Fruit fly (Drosophila melanogaster) whole organism, prepupa: ENCODE results near the gene Bfc.

Experiments used
- Blimp-1 ChIP-seq: fragments of 200-800 bp; sonication (Bioruptor generic); optimal IDR thresholded peaks from 3 replicates; lab custom pipeline; 2017; ENCODE audit warnings: missing biosample characterization, missing genetic modification characterization, mild to moderate bottlenecking, moderate library complexity, missing genetic modification reagents
- CG10631 ChIP-seq: fragments of 200-800 bp; sonication (Bioruptor generic); optimal IDR thresholded peaks from 2 replicates; lab custom pipeline; 2016; ENCODE audit warnings: missing biosample characterization, missing genetic modification characterization
- CG11762 ChIP-seq: fragments of 200-800 bp; sonication (Bioruptor generic); optimal IDR thresholded peaks from 3 replicates; lab custom pipeline; 2016; ENCODE audit warnings: missing biosample characterization, missing genetic modification characterization; ENCODE audit not compliant: insufficient read depth
- CG11902 ChIP-seq: fragments of 200-800 bp; sonication (Bioruptor generic); optimal IDR thresholded peaks from 3 replicates; lab custom pipeline; 2016; ENCODE audit warnings: missing biosample characterization, missing genetic modification characterization
- CG16779 ChIP-seq: fragments of 200-800 bp; sonication (Bioruptor generic); optimal IDR thresholded peaks from 3 replicates; lab custom pipeline; 2017; ENCODE audit warnings: missing biosample characterization, mild to moderate bottlenecking, missing genetic modification characterization
- CG3919 ChIP-seq: fragments of 200-800 bp; sonication (Bioruptor generic); optimal IDR thresholded peaks from 3 replicates; lab custom pipeline; 2016; ENCODE audit warnings: missing biosample characterization, missing genetic modification characterization
- CG4318 ChIP-seq: fragments of 200-800 bp; sonication (Bioruptor generic); optimal IDR thresholded peaks from 3 replicates; lab custom pipeline; 2017; ENCODE audit warnings: missing biosample characterization, mild to moderate bottlenecking, missing genetic modification characterization
- CG6163 ChIP-seq: fragments of 200-800 bp; sonication (Bioruptor generic); IDR thresholded peaks from 3 replicates; pipeline ENCODE4 v1.3.6; 2022; ENCODE audit warnings: missing biosample characterization, missing genetic modification characterization
- CG6854 ChIP-seq: fragments of 200-800 bp; sonication (Bioruptor generic); optimal IDR thresholded peaks from 2 replicates; lab custom pipeline; 2017; ENCODE audit warnings: missing biosample characterization, mild to moderate bottlenecking, missing genetic modification characterization
- CG7368 ChIP-seq: fragments of 200-800 bp; sonication (Bioruptor generic); optimal IDR thresholded peaks from 3 replicates; lab custom pipeline; 2016; ENCODE audit warnings: missing biosample characterization, missing genetic modification characterization
- CG8119 ChIP-seq: fragments of 200-800 bp; sonication (Bioruptor generic); IDR thresholded peaks from 3 replicates; pipeline ENCODE4 v1.3.6; 2022; ENCODE audit warnings: missing biosample characterization, missing genetic modification characterization
- CG8632 ChIP-seq: fragments of 200-800 bp; sonication (Bioruptor generic); optimal IDR thresholded peaks from 3 replicates; lab custom pipeline; 2016; ENCODE audit warnings: missing biosample characterization, missing genetic modification characterization
- CG9139 ChIP-seq: fragments of 200-800 bp; sonication (Bioruptor generic); optimal IDR thresholded peaks from 3 replicates; lab custom pipeline; 2017; ENCODE audit warnings: missing biosample characterization, mild to moderate bottlenecking, missing genetic modification characterization
- Eip75B ChIP-seq: fragments of 200-800 bp; sonication (Bioruptor generic); optimal IDR thresholded peaks from 3 replicates; lab custom pipeline; 2016; ENCODE audit warnings: missing biosample characterization, missing genetic modification characterization
- Gug ChIP-seq: fragments of 200-800 bp; sonication (Bioruptor generic); IDR thresholded peaks from 2 replicates; pipeline ENCODE4 v1.3.6; 2022; ENCODE audit warnings: missing biosample characterization, missing genetic modification characterization
- Hr38 ChIP-seq: sonication (Bioruptor generic); optimal IDR thresholded peaks from 2 replicates; lab custom pipeline; 2016; ENCODE audit warnings: missing biosample characterization, missing genetic modification characterization
- Hr39 ChIP-seq: fragments of 200-800 bp; sonication (Bioruptor generic); optimal IDR thresholded peaks from 2 replicates; lab custom pipeline; 2016; ENCODE audit warnings: missing biosample characterization, missing genetic modification characterization
- OdsH ChIP-seq: fragments of 200-800 bp; sonication (Bioruptor generic); optimal IDR thresholded peaks from 3 replicates; lab custom pipeline; 2016; ENCODE audit warnings: missing biosample characterization, missing genetic modification characterization
- Sox14 ChIP-seq: fragments of 200-800 bp; sonication (Bioruptor generic); optimal IDR thresholded peaks from 3 replicates; lab custom pipeline; 2016; ENCODE audit warnings: missing biosample characterization, missing genetic modification characterization
- Sox15 ChIP-seq: fragments of 200-800 bp; sonication (Bioruptor generic); optimal IDR thresholded peaks from 3 replicates; lab custom pipeline; 2016; ENCODE audit warnings: missing biosample characterization, missing genetic modification characterization
- achi ChIP-seq: fragments of 200-800 bp; sonication (Bioruptor generic); optimal IDR thresholded peaks from 3 replicates; lab custom pipeline; 2016; ENCODE audit warnings: missing biosample characterization, missing genetic modification characterization
- acj6 ChIP-seq: fragments of 200-800 bp; sonication (Bioruptor generic); optimal IDR thresholded peaks from 3 replicates; lab custom pipeline; 2016; ENCODE audit warnings: missing biosample characterization, missing genetic modification characterization
- cyc ChIP-seq: fragments of 200-800 bp; sonication (Bioruptor generic); optimal IDR thresholded peaks from 3 replicates; lab custom pipeline; 2016; ENCODE audit warnings: missing biosample characterization, missing genetic modification characterization
- dsx ChIP-seq: fragments of 200-800 bp; optimal IDR thresholded peaks from 3 replicates; lab custom pipeline; 2019; ENCODE audit warnings: missing biosample characterization, mild to moderate bottlenecking, missing genetic modification characterization, moderate library complexity; ENCODE audit not compliant: poor library complexity, severe bottlenecking
- fd85E ChIP-seq: fragments of 200-800 bp; sonication (Bioruptor generic); optimal IDR thresholded peaks from 3 replicates; lab custom pipeline; 2016; ENCODE audit warnings: missing biosample characterization, missing genetic modification characterization
- fkh ChIP-seq: fragments of 200-800 bp; sonication (Bioruptor generic); optimal IDR thresholded peaks from 3 replicates; lab custom pipeline; 2017; ENCODE audit warnings: missing biosample characterization, mild to moderate bottlenecking, missing genetic modification characterization, moderate library complexity
- net ChIP-seq: fragments of 200-800 bp; sonication (Bioruptor generic); optimal IDR thresholded peaks from 3 replicates; lab custom pipeline; 2016; ENCODE audit warnings: missing biosample characterization, missing genetic modification characterization
- salr ChIP-seq, 2 experiments: fragments of 200-800 bp; sonication (Bioruptor generic); optimal IDR thresholded peaks; 3 replicates each; lab custom pipeline; 2016 to 2018; ENCODE audit warnings: missing biosample characterization in 2 of 2, missing genetic modification characterization in 2 of 2, mild to moderate bottlenecking in 1 of 2
- spab ChIP-seq: fragments of 200-800 bp; sonication (Bioruptor generic); optimal IDR thresholded peaks from 2 replicates; lab custom pipeline; 2017; ENCODE audit warnings: missing biosample characterization, mild to moderate bottlenecking, missing genetic modification characterization, missing genetic modification reagents
- ss ChIP-seq, 2 experiments: fragments of 200-800 bp; sonication (Bioruptor generic); optimal IDR thresholded peaks; 2 replicates in 1 of 2; 3 replicates in 1 of 2; lab custom pipeline; 2017 to 2018; ENCODE audit warnings: mild to moderate bottlenecking in 2 of 2, missing biosample characterization in 2 of 2, missing genetic modification characterization in 2 of 2, moderate library complexity in 1 of 2
- svp ChIP-seq: fragments of 200-800 bp; sonication (Bioruptor generic); peaks from one replicate; lab custom pipeline; 2016; ENCODE audit warnings: missing biosample characterization, missing genetic modification characterization
- topi ChIP-seq: fragments of 200-800 bp; sonication (Bioruptor generic); optimal IDR thresholded peaks from 3 replicates; lab custom pipeline; 2016; ENCODE audit warnings: missing biosample characterization, missing genetic modification characterization
- vri ChIP-seq: fragments of 200-800 bp; sonication (Bioruptor generic); optimal IDR thresholded peaks from 3 replicates; lab custom pipeline; 2016; ENCODE audit warnings: missing biosample characterization, mild to moderate bottlenecking, missing genetic modification characterization

The Bfc gene

DNA sequence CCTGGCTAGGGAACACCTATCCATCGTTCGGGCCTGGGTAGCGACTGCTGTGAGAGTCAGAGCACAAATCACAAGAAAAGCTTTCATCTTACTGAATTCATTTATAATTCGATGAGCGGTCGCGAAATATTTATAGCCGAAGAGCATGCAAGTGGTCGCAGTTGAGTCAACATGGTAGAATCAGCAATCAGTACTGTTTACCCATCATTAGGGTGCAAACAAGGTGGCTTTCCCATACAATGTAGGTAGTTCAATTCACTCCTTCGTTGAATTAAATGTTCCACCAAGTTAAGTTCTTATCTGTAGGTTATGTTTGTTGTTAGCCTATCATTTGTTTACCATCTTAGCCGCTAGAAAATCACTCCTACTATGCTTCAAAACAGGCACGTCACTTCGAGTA is 31.9 kb upstream of the Bfc start, which contains the start of gene LysP:
Gene LysP, minus strand, starts transcription at position 101 of the 400 bp plus-strand sequence.
- TF ChIP-seq svp (GFP tag; lab: Kevin White, UChicago) (peak; percentile 32), acj6 (no peak), Sox15 (GFP tag; lab: Kevin White, UChicago) (no peak)
- TF ChIP-seq, all 60 proteins: peak for 1

DNA sequence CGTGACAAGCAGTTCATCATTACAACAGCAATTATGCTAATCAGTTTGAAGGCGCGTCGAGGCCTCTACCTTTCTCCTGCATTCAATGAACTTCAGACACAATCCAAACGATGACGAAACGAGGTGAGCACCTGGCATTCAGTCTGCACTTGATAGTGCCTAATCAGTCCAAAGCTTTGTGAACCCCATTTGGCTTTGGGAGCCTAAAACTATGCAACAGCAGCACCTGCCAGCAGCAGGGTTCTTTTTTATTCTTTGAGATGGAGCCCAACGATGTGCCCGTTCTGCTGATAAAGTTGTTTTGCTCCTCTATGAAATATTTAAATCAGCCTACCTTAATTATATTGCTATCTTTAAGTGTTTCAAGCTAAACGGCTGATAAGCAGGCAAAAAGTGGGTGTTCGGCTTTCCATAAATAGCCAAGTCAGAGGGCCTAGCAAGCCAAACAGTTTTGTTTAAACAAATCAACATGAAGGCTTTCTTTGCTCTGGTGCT is 23.1 kb upstream of the Bfc start, which contains the start of gene LysS:
Gene LysS, plus strand, starts transcription at position 445 of the 495 bp plus-strand sequence.
- TF ChIP-seq Eip75B: no peak
- no peak for TF ChIP-seq fkh
- TF ChIP-seq CG10631 (GFP tag; lab: Kevin White, UChicago): no peak
- TF ChIP-seq Sox14 (GFP tag; lab: Kevin White, UChicago): no peak
- TF ChIP-seq acj6: no peak
- TF ChIP-seq Gug (GFP tag; lab: Robert Waterston, UW): no peak
- TF ChIP-seq ss (GFP tag; optimal IDR thresholded peaks at IDR 0.05; lab: Kevin White, UChicago): no peak
- no peak for TF ChIP-seq Hr38 (GFP tag; lab: Kevin White, UChicago)
- TF ChIP-seq Sox15 (GFP tag; lab: Kevin White, UChicago): no peak
- no peak for TF ChIP-seq CG11902 (GFP tag; lab: Kevin White, UChicago)
- TF ChIP-seq, all 60 proteins: peak for 0

DNA sequence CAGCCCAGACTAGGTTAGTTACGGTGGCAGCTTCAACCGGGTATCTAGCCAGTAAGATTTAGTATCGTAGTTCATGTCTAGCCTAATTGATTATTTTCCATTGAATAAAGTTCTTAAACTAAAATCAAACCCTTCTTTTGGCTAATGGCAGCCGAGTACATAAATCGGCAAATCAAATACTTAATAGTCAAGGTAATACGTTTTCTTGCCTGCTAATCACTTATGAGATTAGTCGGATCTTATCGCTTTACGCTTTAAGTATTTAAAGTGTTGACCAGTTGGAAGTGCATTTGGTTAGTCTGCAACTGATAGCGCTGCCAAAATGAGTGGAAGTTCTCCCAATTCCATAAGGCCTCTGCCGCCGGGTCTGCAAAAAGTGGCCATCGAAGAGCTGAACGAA is 17.9 kb upstream of the Bfc start, which contains the start of gene CG33965:
Gene CG33965, plus strand, starts transcription at position 301 of the 400 bp plus-strand sequence.
- TF ChIP-seq vri (GFP tag; lab: Kevin White, UChicago) (no peak), achi (no peak), CG4318 (no peak), CG11762 (GFP tag; lab: Kevin White, UChicago) (no peak), CG9139 (GFP tag; lab: Kevin White, UChicago) (no peak), salr (GFP tag; optimal IDR thresholded peaks at IDR 0.05; lab: Kevin White, UChicago) (no peak), CG6163 (no peak), CG16779 (tag; lab: Kevin White, UChicago) (no peak), OdsH (no peak), ss (GFP tag; optimal IDR thresholded peaks at IDR 0.05; lab: Kevin White, UChicago) (no peak), CG10631 (GFP tag; lab: Kevin White, UChicago) (no peak), CG3919 (GFP tag; lab: Kevin White, UChicago) (no peak), CG6854 (no peak), fd85E (GFP tag; lab: Kevin White, UChicago) (no peak), cyc (GFP tag; lab: Kevin White, UChicago) (no peak), topi (GFP tag; lab: Kevin White, UChicago) (no peak)

DNA sequence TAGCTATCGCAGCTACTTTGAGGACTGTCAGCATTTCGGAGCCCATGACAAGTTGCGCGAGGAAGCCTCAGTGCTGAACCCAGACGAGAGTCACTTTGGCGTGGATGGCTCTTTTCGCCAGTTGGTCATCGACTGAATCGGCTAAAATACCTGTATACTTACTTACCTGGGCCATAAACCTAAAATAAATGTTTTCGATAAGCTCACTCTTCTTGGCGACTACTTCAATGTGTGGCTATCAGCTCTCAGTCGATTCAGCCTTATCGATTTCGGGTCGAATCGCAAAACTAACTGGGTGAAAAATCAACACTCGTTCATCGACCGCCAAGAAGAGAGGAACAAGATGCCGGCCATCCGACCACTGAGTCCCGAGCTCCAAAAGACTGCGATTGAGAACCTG is 16.7 kb upstream of the Bfc start, which contains the start of gene CG33966:
Gene CG33966, plus strand, starts transcription at position 301 of the 400 bp plus-strand sequence.
- TF ChIP-seq CG6854 (no peak), CG8632 (GFP tag; lab: Kevin White, UChicago) (no peak), salr (GFP tag; optimal IDR thresholded peaks at IDR 0.05; lab: Kevin White, UChicago) (no peak), CG7368 (GFP tag; lab: Kevin White, UChicago) (no peak), Blimp-1 (GFP tag; lab: Kevin White, UChicago) (no peak), Eip75B (no peak), svp (GFP tag; lab: Kevin White, UChicago) (no peak)

DNA sequence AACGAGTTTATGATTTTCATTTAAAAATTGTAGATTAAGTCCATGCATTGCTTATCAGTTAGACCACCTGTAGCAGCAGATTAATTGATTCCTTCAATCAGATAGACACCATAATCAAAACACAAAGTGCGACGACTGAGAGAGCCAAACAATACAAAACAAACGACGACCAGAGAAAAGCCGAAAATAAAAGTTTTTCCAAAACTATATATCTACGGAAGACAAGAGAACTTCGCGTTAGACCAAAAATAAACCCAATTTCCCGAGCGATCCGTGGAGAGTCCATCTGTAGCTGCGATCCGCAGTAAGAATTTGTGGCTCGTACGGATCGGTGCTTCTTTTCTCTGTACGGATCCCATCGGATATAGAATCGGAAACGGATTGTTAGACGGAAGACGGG is 15.1 kb upstream of the Bfc start, which contains the start of gene galene:
Gene galene, plus strand, starts transcription at position 301 of the 400 bp plus-strand sequence.
- TF ChIP-seq ss (GFP tag; optimal IDR thresholded peaks at IDR 0.05; lab: Kevin White, UChicago) (no peak), dsx (GFP tag; lab: Kevin White, UChicago) (no peak), topi (GFP tag; lab: Kevin White, UChicago) (no peak), spab (GFP tag; lab: Kevin White, UChicago) (no peak), Hr39 (GFP tag; lab: Kevin White, UChicago) (no peak), net (no peak), cyc (GFP tag; lab: Kevin White, UChicago) (no peak), CG8119 (GFP tag; lab: Robert Waterston, UW) (no peak)
- TF ChIP-seq, all 60 proteins: peak for 0
